Fruit fly (Drosophila melanogaster) whole organism, embryonic: Measurements from ENCODE around the gene Dmtn.

ENCODE experiments used
- Ada2b ChIP-seq: fragments of 200-800 bp; sonication (Bioruptor generic); IDR thresholded peaks from 2 replicates; pipeline ENCODE4 v1.3.6; 2022; ENCODE audit warnings: missing biosample characterization, missing genetic modification characterization
- Bteb2 ChIP-seq: fragments of 200-800 bp; sonication (Bioruptor generic); optimal IDR thresholded peaks from 2 replicates; lab custom pipeline; 2016; ENCODE audit warnings: missing biosample characterization, missing genetic modification characterization
- CG10543 ChIP-seq: fragments of 200-800 bp; sonication (Bioruptor generic); optimal IDR thresholded peaks from 3 replicates; lab custom pipeline; 2017; ENCODE audit warnings: missing biosample characterization, mild to moderate bottlenecking, missing genetic modification characterization, moderate library complexity
- CG12104 ChIP-seq: fragments of 200-800 bp; sonication (Bioruptor generic); optimal IDR thresholded peaks from 3 replicates; lab custom pipeline; 2016; ENCODE audit warnings: missing biosample characterization, missing genetic modification characterization
- CG12659 ChIP-seq: fragments of 200-800 bp; sonication (Bioruptor generic); optimal IDR thresholded peaks from 3 replicates; lab custom pipeline; 2017; ENCODE audit warnings: mild to moderate bottlenecking, missing biosample characterization, missing genetic modification reagents, missing genetic modification characterization
- CG13123 ChIP-seq: fragments of 200-800 bp; sonication (Bioruptor generic); optimal IDR thresholded peaks from 2 replicates; lab custom pipeline; 2016; ENCODE audit warnings: missing biosample characterization, missing genetic modification characterization
- CG14441 ChIP-seq: fragments of 200-800 bp; sonication (Bioruptor generic); IDR thresholded peaks from 2 replicates; pipeline ENCODE4 v1.3.6; 2022; ENCODE audit warnings: missing biosample characterization, missing genetic modification characterization
- CG15514 ChIP-seq: fragments of 200-800 bp; sonication (Bioruptor generic); optimal IDR thresholded peaks from 3 replicates; lab custom pipeline; 2017; ENCODE audit warnings: missing biosample characterization, missing genetic modification characterization, mild to moderate bottlenecking, moderate library complexity, missing genetic modification reagents
- CG1603 ChIP-seq: fragments of 200-800 bp; sonication (Bioruptor generic); optimal IDR thresholded peaks from 2 replicates; lab custom pipeline; 2019; ENCODE audit warnings: missing biosample characterization, mild to moderate bottlenecking, missing genetic modification characterization, moderate library complexity
- CG18476 ChIP-seq: fragments of 200-800 bp; sonication (Bioruptor generic); optimal IDR thresholded peaks from 2 replicates; lab custom pipeline; 2016; ENCODE audit warnings: missing biosample characterization, mild to moderate bottlenecking, missing genetic modification characterization
- CG2875 ChIP-seq: fragments of 200-800 bp; sonication (Bioruptor generic); optimal IDR thresholded peaks from 2 replicates; lab custom pipeline; 2017; ENCODE audit warnings: missing biosample characterization, mild to moderate bottlenecking, missing genetic modification characterization, missing genetic modification reagents
- CTCF ChIP-seq: fragments of 200-800 bp; sonication (Bioruptor generic); optimal IDR thresholded peaks from 2 replicates; lab custom pipeline; 2017; ENCODE audit warnings: missing biosample characterization, mild to moderate bottlenecking, missing genetic modification characterization, moderate library complexity
- D19A ChIP-seq: fragments of 200-800 bp; optimal IDR thresholded peaks from 3 replicates; lab custom pipeline; 2019; ENCODE audit warnings: missing biosample characterization, mild to moderate bottlenecking, missing genetic modification characterization, moderate library complexity
- Eip74EF ChIP-seq, 2 experiments: fragments of 200-800 bp in 1 of 2; fragments of >200 bp in 1 of 2; sonication (Bioruptor generic) in 1 of 2; optimal IDR thresholded peaks; 2 replicates each; lab custom pipeline; 2017 to 2019; ENCODE audit warnings: missing biosample characterization in 2 of 2, missing genetic modification characterization in 2 of 2, mild to moderate bottlenecking in 1 of 2, moderate library complexity in 1 of 2
- Fer2 ChIP-seq: fragments of 200-800 bp; sonication (Bioruptor generic); optimal IDR thresholded peaks from 2 replicates; lab custom pipeline; 2018; ENCODE audit warnings: missing biosample characterization, mild to moderate bottlenecking, missing genetic modification characterization, moderate library complexity
- Hmr ChIP-seq: fragments of 200-800 bp; sonication (Bioruptor generic); optimal IDR thresholded peaks from 3 replicates; lab custom pipeline; 2017; ENCODE audit warnings: mild to moderate bottlenecking, missing biosample characterization, missing genetic modification reagents, missing genetic modification characterization
- Hmx ChIP-seq: fragments of 200-800 bp; sonication (Bioruptor generic); optimal IDR thresholded peaks from 2 replicates; lab custom pipeline; 2016; ENCODE audit warnings: missing biosample characterization, missing genetic modification characterization
- Hr78 ChIP-seq, 2 experiments: fragments of 200-800 bp in 1 of 2; fragments of >200 bp in 1 of 2; sonication (Bioruptor generic) in 1 of 2; optimal IDR thresholded peaks; 2 replicates each; lab custom pipeline; 2017 to 2019; ENCODE audit warnings: missing biosample characterization in 2 of 2, missing genetic modification characterization in 2 of 2, mild to moderate bottlenecking in 1 of 2, moderate library complexity in 1 of 2
- Lhr ChIP-seq: fragments of 200-800 bp; sonication (Bioruptor generic); optimal IDR thresholded peaks from 3 replicates; lab custom pipeline; 2017; ENCODE audit warnings: mild to moderate bottlenecking, missing biosample characterization, missing genetic modification reagents, missing genetic modification characterization
- Med ChIP-seq: fragments of 200-800 bp; sonication (Bioruptor generic); peaks from one replicate; lab custom pipeline; 2016; ENCODE audit warnings: missing biosample characterization, missing genetic modification characterization, mild to moderate bottlenecking, inconsistent platforms, moderate library complexity
- Oli ChIP-seq: fragments of 200-800 bp; sonication (Bioruptor generic); optimal IDR thresholded peaks from 2 replicates; lab custom pipeline; 2018; ENCODE audit warnings: missing biosample characterization, mild to moderate bottlenecking, missing genetic modification characterization, moderate library complexity
- Pdp1 ChIP-seq, 2 experiments: fragments of 200-800 bp; sonication (Bioruptor generic); optimal IDR thresholded peaks; 3 replicates each; lab custom pipeline; 2016; ENCODE audit warnings: missing biosample characterization in 2 of 2, missing genetic modification characterization in 2 of 2, mild to moderate bottlenecking in 1 of 2, moderate library complexity in 1 of 2
- Six4 ChIP-seq: fragments of 200-800 bp; sonication (Bioruptor generic); optimal IDR thresholded peaks from 2 replicates; lab custom pipeline; 2016; ENCODE audit warnings: missing biosample characterization, missing genetic modification characterization
- Xbp1 ChIP-seq: fragments of 200-800 bp; sonication (Bioruptor generic); optimal IDR thresholded peaks from 3 replicates; lab custom pipeline; 2016; ENCODE audit warnings: missing biosample characterization, mild to moderate bottlenecking, missing genetic modification characterization
- ase ChIP-seq: fragments of 200-800 bp; sonication (Bioruptor generic); IDR thresholded peaks from 3 replicates; pipeline ENCODE4 v1.3.6; 2022; ENCODE audit warnings: missing biosample characterization, missing genetic modification characterization
- btn ChIP-seq: fragments of 200-800 bp; sonication (Bioruptor generic); optimal IDR thresholded peaks from 2 replicates; lab custom pipeline; 2016; ENCODE audit warnings: missing biosample characterization, missing genetic modification characterization
- chinmo ChIP-seq: fragments of 200-800 bp; sonication (Bioruptor generic); IDR thresholded peaks from 4 replicates; pipeline ENCODE4 v1.3.6; 2022; ENCODE audit warnings: missing biosample characterization, missing genetic modification characterization; ENCODE audit not compliant: partially characterized antibody
- corto ChIP-seq: fragments of 200-800 bp; sonication (Bioruptor generic); optimal IDR thresholded peaks from 2 replicates; lab custom pipeline; 2016; ENCODE audit warnings: missing biosample characterization, mild to moderate bottlenecking, missing genetic modification characterization, moderate library complexity
- crol ChIP-seq: fragments of 200-800 bp; sonication (Bioruptor generic); IDR thresholded peaks from 2 replicates; pipeline ENCODE4 v1.3.6; 2022; ENCODE audit warnings: missing biosample characterization, missing genetic modification characterization
- eve ChIP-seq, 2 experiments: fragments of >200 bp; optimal IDR thresholded peaks; 2 replicates each; lab custom pipeline; 2017; ENCODE audit warnings: missing biosample characterization in 2 of 2, missing genetic modification characterization in 2 of 2
- exex ChIP-seq: fragments of 200-800 bp; sonication (Bioruptor generic); optimal IDR thresholded peaks from 4 replicates; lab custom pipeline; 2018; ENCODE audit warnings: missing biosample characterization, mild to moderate bottlenecking, missing genetic modification characterization, moderate library complexity
- gro ChIP-seq: fragments of 200-800 bp; sonication (Bioruptor generic); optimal IDR thresholded peaks from 2 replicates; lab custom pipeline; 2016; ENCODE audit warnings: missing biosample characterization, missing genetic modification characterization
- ind ChIP-seq: fragments of 200-800 bp; sonication (Bioruptor generic); optimal IDR thresholded peaks from 3 replicates; lab custom pipeline; 2016; ENCODE audit warnings: missing biosample characterization, missing genetic modification characterization
- kah ChIP-seq: fragments of 200-800 bp; sonication (Bioruptor generic); optimal IDR thresholded peaks from 2 replicates; lab custom pipeline; 2018; ENCODE audit warnings: missing biosample characterization, mild to moderate bottlenecking, missing genetic modification characterization
- lola ChIP-seq, 3 experiments: fragments of >200 bp in 2 of 3; fragments of 200-800 bp in 1 of 3; sonication (Bioruptor generic) in 1 of 3; optimal IDR thresholded peaks; 2 replicates each; lab custom pipeline; 2017 to 2019; ENCODE audit warnings: missing biosample characterization in 3 of 3, missing genetic modification characterization in 3 of 3, mild to moderate bottlenecking in 1 of 3, moderate library complexity in 1 of 3
- mirr ChIP-seq: fragments of 200-800 bp; sonication (Bioruptor generic); optimal IDR thresholded peaks from 3 replicates; lab custom pipeline; 2018; ENCODE audit warnings: missing biosample characterization, mild to moderate bottlenecking, missing genetic modification characterization
- nmo ChIP-seq: fragments of 200-800 bp; sonication (Bioruptor generic); optimal IDR thresholded peaks from 2 replicates; lab custom pipeline; 2018; ENCODE audit warnings: missing biosample characterization, mild to moderate bottlenecking, missing genetic modification characterization, moderate library complexity
- phol ChIP-seq: fragments of 200-800 bp; sonication (Bioruptor generic); optimal IDR thresholded peaks from 3 replicates; lab custom pipeline; 2018; ENCODE audit warnings: missing biosample characterization, mild to moderate bottlenecking, missing genetic modification characterization, moderate library complexity
- pum ChIP-seq: fragments of 200-800 bp; sonication (Bioruptor generic); optimal IDR thresholded peaks from 2 replicates; lab custom pipeline; 2016; ENCODE audit warnings: missing biosample characterization, missing genetic modification characterization
- ranshi ChIP-seq: fragments of 200-800 bp; sonication (Bioruptor generic); IDR thresholded peaks from 2 replicates; pipeline ENCODE4 v1.3.6; 2022; ENCODE audit warnings: missing biosample characterization, missing genetic modification characterization
- sd ChIP-seq: fragments of 200-800 bp; sonication (Bioruptor generic); optimal IDR thresholded peaks from 3 replicates; lab custom pipeline; 2018; ENCODE audit warnings: missing biosample characterization, mild to moderate bottlenecking, missing genetic modification characterization, moderate library complexity
- sens ChIP-seq: fragments of 200-800 bp; sonication (Bioruptor generic); peaks from one replicate; lab custom pipeline; 2016; ENCODE audit warnings: missing biosample characterization, missing genetic modification characterization
- sug ChIP-seq: fragments of 200-800 bp; optimal IDR thresholded peaks from 2 replicates; lab custom pipeline; 2019; ENCODE audit warnings: missing biosample characterization, mild to moderate bottlenecking, missing genetic modification characterization, moderate library complexity
- twi ChIP-seq: fragments of 200-800 bp; optimal IDR thresholded peaks from 2 replicates; lab custom pipeline; 2019; ENCODE audit warnings: missing biosample characterization, mild to moderate bottlenecking, missing genetic modification characterization, moderate library complexity

Dmtn gene

dm6 chr3R:6395572-6396295 lies 10.0 kb downstream of the Dmtn start (continued):
- TF ChIP-seq nmo (GFP tag; lab: Kevin White, UChicago) = peak; percentile 7
- no peak for TF ChIP-seq Bteb2
- no peak for TF ChIP-seq Ada2b
- TF ChIP-seq Hr78 (GFP tag; optimal IDR thresholded peaks at IDR 0.05; lab: Kevin White, UChicago) = peak in 1 of 2 experiments; percentile 35
- peak; percentile 17 for TF ChIP-seq Oli (tag; lab: Kevin White, UChicago)
- 0 out of 2 replicates have a peak, but pooled peaks have one; percentile 19 for TF ChIP-seq ranshi
- no peak for TF ChIP-seq CG14441 (GFP tag; lab: Robert Waterston, UW)
- TF ChIP-seq CG2875 (GFP tag; lab: Kevin White, UChicago) = peak; percentile 12
- peak; percentile 6 for TF ChIP-seq corto (GFP tag; lab: Kevin White, UChicago)
- peak; percentile 70 for TF ChIP-seq sens (GFP tag; lab: Kevin White, UChicago)
- TF ChIP-seq phol (tag; lab: Kevin White, UChicago) = peak; percentile 11
- TF ChIP-seq CG13123 (GFP tag; lab: Kevin White, UChicago) = no peak
- peak; percentile 22 for TF ChIP-seq Xbp1 (GFP tag; lab: Kevin White, UChicago)
- TF ChIP-seq Eip74EF (GFP tag; optimal IDR thresholded peaks at IDR 0.05; lab: Kevin White, UChicago) = peak in 1 of 2 experiments; percentile 49
- TF ChIP-seq chinmo = 0 out of 4 replicates have a peak, but pooled peaks have one; percentile 15
- no peak for TF ChIP-seq pum
- peak; percentile 39 for TF ChIP-seq CG1603

DNA sequence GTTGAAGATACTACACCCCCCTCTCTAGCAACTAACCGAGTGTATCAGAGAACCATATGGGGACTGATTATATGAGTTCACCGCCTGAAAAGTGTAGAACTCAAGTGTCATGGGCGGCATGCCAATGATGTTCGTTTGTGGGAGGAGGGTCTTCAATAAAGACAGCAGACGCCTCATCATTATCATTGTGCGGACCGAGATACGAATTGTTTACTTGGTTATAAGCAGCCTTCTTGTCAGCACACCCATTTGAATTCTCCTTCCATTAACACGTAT lies 11.5 kb downstream of the Dmtn start:
- TF ChIP-seq twi (peak; percentile 81), btn (no peak), chinmo (0 out of 4 replicates have a peak, but pooled peaks have one; percentile 60), D19A (tag; lab: Kevin White, UChicago) (peak; percentile 25), Hr78 (GFP tag; optimal IDR thresholded peaks at IDR 0.05; lab: Kevin White, UChicago) (peak in 1 of 2 experiments; percentile 71), sug (tag; lab: Kevin White, UChicago) (peak; percentile 49), ase (GFP tag; lab: Robert Waterston, UW) (no peak), CG12659 (GFP tag; lab: Kevin White, UChicago) (no peak), Six4 (GFP tag; lab: Kevin White, UChicago) (no peak), sd (peak; percentile 79), CG15514 (GFP tag; lab: Kevin White, UChicago) (no peak), Fer2 (no peak), phol (tag; lab: Kevin White, UChicago) (no peak), kah (GFP tag; lab: Kevin White, UChicago) (peak; percentile 6), Lhr (GFP tag; lab: Kevin White, UChicago) (no peak), ind (GFP tag; lab: Kevin White, UChicago) (no peak), mirr (peak; percentile 69), CTCF (GFP tag; lab: Kevin White, UChicago) (no peak), eve (GFP tag; optimal IDR thresholded peaks at IDR 0.05; lab: Kevin White, UChicago) (peak in 1 of 2 experiments; percentile 48), gro (GFP tag; lab: Kevin White, UChicago) (peak; percentile 23), Hmx (GFP tag; lab: Kevin White, UChicago) (no peak), exex (tag; lab: Kevin White, UChicago) (peak; percentile 62), CG12104 (GFP tag; lab: Kevin White, UChicago) (no peak), crol (GFP tag; lab: Robert Waterston, UW) (peak; percentile 25; the same call in 1 of the 2 replicates), CG18476 (GFP tag; lab: Kevin White, UChicago) (no peak), CG10543 (GFP tag; lab: Kevin White, UChicago) (peak; percentile 1), Pdp1 (GFP tag; optimal IDR thresholded peaks at IDR 0.05; lab: Kevin White, UChicago) (peak in 1 of 2 experiments; percentile 26), lola (GFP tag; optimal IDR thresholded peaks at IDR 0.05; lab: Kevin White, UChicago) (no peak), Med (GFP tag; lab: Kevin White, UChicago) (peak; percentile 37), Hmr (GFP tag; lab: Kevin White, UChicago) (no peak)
